Fruit fly (Drosophila melanogaster) whole organism, embryonic: ENCODE measurements around the gene solo.

ENCODE experiments used
- Abd-B ChIP-seq: fragments of 200-800 bp; sonication (Bioruptor generic); optimal IDR thresholded peaks from 2 replicates; lab custom pipeline; 2018; ENCODE audit warnings: missing biosample characterization, mild to moderate bottlenecking, missing genetic modification characterization, moderate library complexity
- Atf-2 ChIP-seq: fragments of 200-800 bp; sonication (Bioruptor generic); optimal IDR thresholded peaks from 2 replicates; lab custom pipeline; 2016; ENCODE audit warnings: missing biosample characterization, missing genetic modification characterization
- BEAF-32 ChIP-seq: fragments of 200-800 bp; sonication (Bioruptor generic); optimal IDR thresholded peaks from 3 replicates; lab custom pipeline; 2017; ENCODE audit warnings: missing biosample characterization, missing genetic modification characterization, mild to moderate bottlenecking, moderate library complexity, missing genetic modification reagents
- CG10462 ChIP-seq: fragments of 200-800 bp; sonication (Bioruptor generic); optimal IDR thresholded peaks from 2 replicates; lab custom pipeline; 2016; ENCODE audit warnings: missing biosample characterization, missing genetic modification characterization
- CG1233 ChIP-seq: fragments of 200-800 bp; sonication (Bioruptor generic); optimal IDR thresholded peaks from 4 replicates; lab custom pipeline; 2018; ENCODE audit warnings: missing biosample characterization, mild to moderate bottlenecking, missing genetic modification characterization
- CG12744 ChIP-seq: fragments of 200-800 bp; sonication (Bioruptor generic); optimal IDR thresholded peaks from 2 replicates; lab custom pipeline; 2016; ENCODE audit warnings: missing biosample characterization, missing genetic modification characterization
- CG14667 ChIP-seq: fragments of 200-800 bp; sonication (Bioruptor generic); IDR thresholded peaks from 2 replicates; pipeline ENCODE4 v1.3.6; 2022; ENCODE audit warnings: missing biosample characterization, missing genetic modification characterization
- CG15269 ChIP-seq: fragments of 200-800 bp; sonication (Bioruptor generic); optimal IDR thresholded peaks from 2 replicates; lab custom pipeline; 2018; ENCODE audit warnings: missing biosample characterization, mild to moderate bottlenecking, missing genetic modification characterization, moderate library complexity
- CG15479 ChIP-seq: fragments of 200-800 bp; sonication (Bioruptor generic); optimal IDR thresholded peaks from 3 replicates; lab custom pipeline; 2019; ENCODE audit warnings: missing biosample characterization, mild to moderate bottlenecking, missing genetic modification characterization, moderate library complexity
- CG16815 ChIP-seq: fragments of 200-800 bp; sonication (Bioruptor generic); optimal IDR thresholded peaks from 3 replicates; lab custom pipeline; 2017; ENCODE audit warnings: missing biosample characterization, mild to moderate bottlenecking, missing genetic modification characterization
- CG17361 ChIP-seq: fragments of 200-800 bp; sonication (Bioruptor generic); IDR thresholded peaks from 3 replicates; pipeline ENCODE4 v1.3.6; 2022; ENCODE audit warnings: missing biosample characterization, missing genetic modification characterization
- CG17385 ChIP-seq: fragments of 200-800 bp; sonication (Bioruptor generic); optimal IDR thresholded peaks from 3 replicates; lab custom pipeline; 2018; ENCODE audit warnings: missing biosample characterization, mild to moderate bottlenecking, missing genetic modification characterization
- CG17802 ChIP-seq: fragments of 200-800 bp; sonication (Bioruptor generic); optimal IDR thresholded peaks from 2 replicates; lab custom pipeline; 2018; ENCODE audit warnings: missing biosample characterization, mild to moderate bottlenecking, missing genetic modification characterization, moderate library complexity
- CG2116 ChIP-seq: fragments of 200-800 bp; sonication (Bioruptor generic); optimal IDR thresholded peaks from 3 replicates; lab custom pipeline; 2018; ENCODE audit warnings: missing biosample characterization, mild to moderate bottlenecking, missing genetic modification characterization
- CG2129 ChIP-seq: fragments of 200-800 bp; sonication (Bioruptor generic); IDR thresholded peaks from 2 replicates; pipeline ENCODE4 v1.3.6; 2022; ENCODE audit warnings: missing biosample characterization, missing genetic modification characterization; ENCODE audit not compliant: partially characterized antibody
- CG4730 ChIP-seq: fragments of 200-800 bp; sonication (Bioruptor generic); IDR thresholded peaks from 2 replicates; pipeline ENCODE4 v1.3.6; 2022; ENCODE audit warnings: missing biosample characterization, missing genetic modification characterization
- CG6654 ChIP-seq: fragments of 200-800 bp; sonication (Bioruptor generic); optimal IDR thresholded peaks from 2 replicates; lab custom pipeline; 2017; ENCODE audit warnings: missing biosample characterization, mild to moderate bottlenecking, missing genetic modification characterization
- CG6689 ChIP-seq: fragments of 200-800 bp; sonication (Bioruptor generic); IDR thresholded peaks from 2 replicates; pipeline ENCODE4 v1.3.6; 2022; ENCODE audit warnings: missing biosample characterization, missing genetic modification characterization
- CG7839 ChIP-seq: fragments of 200-800 bp; sonication (Bioruptor generic); optimal IDR thresholded peaks from 3 replicates; lab custom pipeline; 2018; ENCODE audit warnings: missing biosample characterization, mild to moderate bottlenecking, missing genetic modification characterization, moderate library complexity
- CG9797 ChIP-seq: fragments of 200-800 bp; sonication (Bioruptor generic); optimal IDR thresholded peaks from 3 replicates; lab custom pipeline; 2018; ENCODE audit warnings: missing biosample characterization, mild to moderate bottlenecking, missing genetic modification characterization
- CHES-1-like ChIP-seq: fragments of 200-800 bp; sonication (Bioruptor generic); optimal IDR thresholded peaks from 2 replicates; lab custom pipeline; 2016; ENCODE audit warnings: missing biosample characterization, missing genetic modification characterization
- D ChIP-seq, 2 experiments: fragments of 200-800 bp in 1 of 2; fragments of >200 bp in 1 of 2; sonication (Bioruptor generic) in 1 of 2; optimal IDR thresholded peaks; 2 replicates in 1 of 2; 3 replicates in 1 of 2; lab custom pipeline; 2017; ENCODE audit warnings: mild to moderate bottlenecking in 1 of 2, missing biosample characterization in 1 of 2, missing genetic modification characterization in 1 of 2, missing genetic modification reagents in 1 of 2
- Dfd ChIP-seq, 2 experiments: fragments of >200 bp; optimal IDR thresholded peaks; 2 replicates each; lab custom pipeline; 2017; ENCODE audit warnings: missing biosample characterization in 2 of 2, missing genetic modification characterization in 2 of 2
- H2.0 ChIP-seq: fragments of 200-800 bp; sonication (Bioruptor generic); IDR thresholded peaks from 2 replicates; pipeline ENCODE4 v1.3.6; 2022; ENCODE audit warnings: missing biosample characterization, missing genetic modification characterization
- MBD-R2 ChIP-seq: fragments of 200-800 bp; sonication (Bioruptor generic); IDR thresholded peaks from 2 replicates; pipeline ENCODE4 v1.3.6; 2022; ENCODE audit warnings: missing biosample characterization, missing genetic modification characterization
- Mrtf ChIP-seq: fragments of 200-800 bp; sonication (Bioruptor generic); IDR thresholded peaks from 3 replicates; pipeline ENCODE4 v1.3.6; 2022; ENCODE audit warnings: missing biosample characterization, missing genetic modification characterization
- Opbp ChIP-seq: fragments of 200-800 bp; sonication (Bioruptor generic); IDR thresholded peaks from 3 replicates; pipeline ENCODE4 v1.3.6; 2022; ENCODE audit warnings: missing biosample characterization, missing genetic modification characterization; ENCODE audit not compliant: partially characterized antibody
- Scr ChIP-seq: fragments of 200-800 bp; sonication (Bioruptor generic); IDR thresholded peaks from 2 replicates; pipeline ENCODE4 v1.3.6; 2022; ENCODE audit warnings: missing biosample characterization, missing genetic modification characterization; ENCODE audit not compliant: partially characterized antibody
- Sry-β ChIP-seq: fragments of 200-800 bp; sonication (Bioruptor generic); optimal IDR thresholded peaks from 2 replicates; lab custom pipeline; 2018; ENCODE audit warnings: missing biosample characterization, mild to moderate bottlenecking, missing genetic modification characterization, moderate library complexity
- YL-1 ChIP-seq: fragments of 200-800 bp; sonication (Bioruptor generic); optimal IDR thresholded peaks from 3 replicates; lab custom pipeline; 2017; ENCODE audit warnings: missing biosample characterization, mild to moderate bottlenecking, missing genetic modification characterization
- amos ChIP-seq: fragments of 200-800 bp; sonication (Bioruptor generic); IDR thresholded peaks from 2 replicates; pipeline ENCODE4 v1.3.6; 2022; ENCODE audit warnings: missing biosample characterization, missing genetic modification characterization; ENCODE audit not compliant: partially characterized antibody
- caup ChIP-seq: fragments of 200-800 bp; sonication (Bioruptor generic); optimal IDR thresholded peaks from 3 replicates; lab custom pipeline; 2017; ENCODE audit warnings: missing biosample characterization, mild to moderate bottlenecking, missing genetic modification characterization, moderate library complexity; ENCODE audit not compliant: severe bottlenecking
- chinmo ChIP-seq: fragments of 200-800 bp; sonication (Bioruptor generic); IDR thresholded peaks from 4 replicates; pipeline ENCODE4 v1.3.6; 2022; ENCODE audit warnings: missing biosample characterization, missing genetic modification characterization; ENCODE audit not compliant: partially characterized antibody
- exex ChIP-seq: fragments of 200-800 bp; sonication (Bioruptor generic); optimal IDR thresholded peaks from 4 replicates; lab custom pipeline; 2018; ENCODE audit warnings: missing biosample characterization, mild to moderate bottlenecking, missing genetic modification characterization, moderate library complexity
- grau ChIP-seq: fragments of 200-800 bp; optimal IDR thresholded peaks from 3 replicates; lab custom pipeline; 2019; ENCODE audit warnings: missing biosample characterization, mild to moderate bottlenecking, missing genetic modification characterization, moderate library complexity
- gsb-n ChIP-seq: fragments of 200-800 bp; sonication (Bioruptor generic); optimal IDR thresholded peaks from 3 replicates; lab custom pipeline; 2018; ENCODE audit warnings: missing biosample characterization, mild to moderate bottlenecking, missing genetic modification characterization
- ind ChIP-seq: fragments of 200-800 bp; sonication (Bioruptor generic); optimal IDR thresholded peaks from 3 replicates; lab custom pipeline; 2016; ENCODE audit warnings: missing biosample characterization, missing genetic modification characterization
- kah ChIP-seq: fragments of 200-800 bp; sonication (Bioruptor generic); optimal IDR thresholded peaks from 2 replicates; lab custom pipeline; 2018; ENCODE audit warnings: missing biosample characterization, mild to moderate bottlenecking, missing genetic modification characterization
- kay ChIP-seq: fragments of 200-800 bp; sonication (Bioruptor generic); optimal IDR thresholded peaks from 2 replicates; lab custom pipeline; 2016; ENCODE audit warnings: missing biosample characterization, missing genetic modification characterization
- ken ChIP-seq: fragments of 200-800 bp; sonication (Bioruptor generic); IDR thresholded peaks from 3 replicates; pipeline ENCODE4 v1.3.6; 2022; ENCODE audit warnings: missing biosample characterization, missing genetic modification characterization
- lmd ChIP-seq: fragments of 200-800 bp; sonication (Bioruptor generic); IDR thresholded peaks from 2 replicates; pipeline ENCODE4 v1.3.6; 2022; ENCODE audit warnings: missing biosample characterization, missing genetic modification characterization
- pho ChIP-seq: fragments of 200-800 bp; sonication (Bioruptor generic); optimal IDR thresholded peaks from 2 replicates; lab custom pipeline; 2016; ENCODE audit warnings: missing biosample characterization, missing genetic modification characterization
- scrt ChIP-seq: fragments of 200-800 bp; sonication (Bioruptor generic); optimal IDR thresholded peaks from 2 replicates; lab custom pipeline; 2018; ENCODE audit warnings: missing biosample characterization, mild to moderate bottlenecking, missing genetic modification characterization, moderate library complexity
- sd ChIP-seq: fragments of 200-800 bp; sonication (Bioruptor generic); optimal IDR thresholded peaks from 3 replicates; lab custom pipeline; 2018; ENCODE audit warnings: missing biosample characterization, mild to moderate bottlenecking, missing genetic modification characterization, moderate library complexity
- sisA ChIP-seq: fragments of 200-800 bp; sonication (Bioruptor generic); IDR thresholded peaks from 2 replicates; pipeline ENCODE4 v1.3.6; 2022; ENCODE audit warnings: missing biosample characterization, missing genetic modification characterization
- unc-4 ChIP-seq: fragments of 200-800 bp; sonication (Bioruptor generic); IDR thresholded peaks from 2 replicates; pipeline ENCODE4 v1.3.6; 2022; ENCODE audit warnings: missing biosample characterization, missing genetic modification characterization; ENCODE audit not compliant: partially characterized antibody
- vnd ChIP-seq: fragments of 200-800 bp; sonication (Bioruptor generic); IDR thresholded peaks from 3 replicates; pipeline ENCODE4 v1.3.6; 2022; ENCODE audit warnings: missing biosample characterization, missing genetic modification characterization; ENCODE audit not compliant: partially characterized antibody
- vvl ChIP-seq: fragments of 200-800 bp; sonication (Bioruptor generic); IDR thresholded peaks from 2 replicates; pipeline ENCODE4 v1.3.6; 2022; ENCODE audit warnings: missing biosample characterization, missing genetic modification characterization

Gene solo

dm6 chr2L:15061368-15061767 lies at the start of gene solo, which contains the start of gene vas (continued):
- TF ChIP-seq exex (tag; lab: Kevin White, UChicago) (peak; percentile 12), kay (GFP tag; lab: Kevin White, UChicago) (no peak), sd (peak; percentile 37), CG16815 (GFP tag; lab: Kevin White, UChicago) (peak; percentile 29), CG6654 (GFP tag; lab: Kevin White, UChicago) (no peak), CG4730 (GFP tag; lab: Robert Waterston, UW) (0 out of 2 replicates have a peak, but pooled peaks have one; percentile 12), D (optimal IDR thresholded peaks at IDR 0.05; lab: Kevin White, UChicago) (no peak), D (GFP tag; optimal IDR thresholded peaks at IDR 0.05; lab: Kevin White, UChicago) (peak; percentile 10), CG12744 (GFP tag; lab: Kevin White, UChicago) (peak; percentile 25), vnd (no peak), gsb-n (tag; lab: Kevin White, UChicago) (no peak), Abd-B (GFP tag; lab: Kevin White, UChicago) (peak; percentile 70), unc-4 (GFP tag; lab: Robert Waterston, UW) (peak; percentile 39; the same call in 1 of the 2 replicates), caup (GFP tag; lab: Kevin White, UChicago) (peak; percentile 31), CG17802 (tag; lab: Kevin White, UChicago) (peak; percentile 93), CG2129 (no peak), CHES-1-like (peak; percentile 12), vvl (peak; percentile 66), BEAF-32 (peak; percentile 61), Atf-2 (GFP tag; lab: Kevin White, UChicago) (no peak), CG15479 (GFP tag; lab: Kevin White, UChicago) (peak; percentile 49), Opbp (GFP tag; lab: Robert Waterston, UW) (peak; percentile 54; the same call in 1 of the 3 replicates), Dfd (GFP tag; optimal IDR thresholded peaks at IDR 0.05; lab: Kevin White, UChicago) (peak in 1 of 2 experiments; percentile 55), YL-1 (GFP tag; lab: Kevin White, UChicago) (peak; percentile 32), CG7839 (peak; percentile 62), CG9797 (GFP tag; lab: Kevin White, UChicago) (no peak), CG2116 (GFP tag; lab: Kevin White, UChicago) (peak; percentile 47), MBD-R2 (peak; percentile 48), chinmo (GFP tag; lab: Robert Waterston, UW) (0 out of 4 replicates have a peak, but pooled peaks have one; percentile 9), CG15269 (tag; lab: Kevin White, UChicago) (peak; percentile 69), CG17385 (peak; percentile 43), amos (GFP tag; lab: Robert Waterston, UW) (peak; percentile 32; the same call in 1 of the 2 replicates), H2.0 (GFP tag; lab: Robert Waterston, UW) (peak; percentile 50), ken (no peak), scrt (GFP tag; lab: Kevin White, UChicago) (peak; percentile 19), Sry-β (GFP tag; lab: Kevin White, UChicago) (peak; percentile 66), CG14667 (GFP tag; lab: Robert Waterston, UW) (no peak), sisA (0 out of 2 replicates have a peak, but pooled peaks have one; percentile 22), lmd (peak; percentile 51; the same call in 1 of the 2 replicates), CG6689 (GFP tag; lab: Robert Waterston, UW) (peak; percentile 49), Mrtf (GFP tag; lab: Robert Waterston, UW) (0 out of 3 replicates have a peak, but pooled peaks have one; percentile 32), Scr (peak; percentile 24; the same call in 1 of the 2 replicates), grau (tag; lab: Kevin White, UChicago) (peak; percentile 68), CG17361 (GFP tag; lab: Robert Waterston, UW) (peak; percentile 49), CG1233 (GFP tag; lab: Kevin White, UChicago) (peak; percentile 20), pho (GFP tag; lab: Kevin White, UChicago) (peak; percentile 23), CG10462 (GFP tag; lab: Kevin White, UChicago) (no peak), kah (peak; percentile 2), ind (GFP tag; lab: Kevin White, UChicago) (peak; percentile 29)
